Worm (Caenorhabditis elegans) whole organism, midembryonic: ENCODE data around the gene C06C6.7.

Source experiments
- T22C8.4 ChIP-seq: fragments of 200-800 bp; sonication (Bioruptor generic); IDR thresholded peaks from 2 replicates; pipeline ENCODE4 v1.3.6; 2022; ENCODE audit warnings: missing genetic modification characterization, missing compliant biosample characterization
- cog-1 ChIP-seq: sonication (generic microtip); optimal IDR thresholded peaks from 2 replicates; lab custom pipeline; 2016; ENCODE audit warnings: missing genetic modification characterization, missing compliant biosample characterization
- flt-1 ChIP-seq: fragments of 200-800 bp; sonication (Bioruptor generic); IDR thresholded peaks from 2 replicates; pipeline ENCODE4 v1.3.6; 2022; ENCODE audit warnings: missing genetic modification characterization, missing compliant biosample characterization
- klf-2 ChIP-seq: fragments of 200-800 bp; sonication (Bioruptor generic); conservative IDR thresholded peaks from 2 replicates; pipeline ENCODE4 v1.3.6; 2022; ENCODE audit warnings: missing genetic modification reagents, missing genetic modification characterization, missing compliant biosample characterization
- med-1 ChIP-seq: sonication (generic microtip); optimal IDR thresholded peaks from 2 replicates; lab custom pipeline; 2017; ENCODE audit warnings: missing genetic modification characterization, mild to moderate bottlenecking, missing compliant biosample characterization, antibody characterized with exemption, missing genetic modification reagents; ENCODE audit not compliant: insufficient read depth
- ref-1 ChIP-seq: fragments of 200-800 bp; sonication (Bioruptor generic); conservative IDR thresholded peaks from 2 replicates; pipeline ENCODE4 v1.3.6; 2022; ENCODE audit warnings: missing genetic modification reagents, missing genetic modification characterization, missing compliant biosample characterization
- tab-1 ChIP-seq: fragments of 200-800 bp; sonication (Bioruptor generic); IDR thresholded peaks from 2 replicates; pipeline ENCODE4 v1.3.6; 2022; ENCODE audit warnings: missing genetic modification characterization, missing compliant biosample characterization
- ztf-23 ChIP-seq: fragments of 200-800 bp; sonication (Bioruptor generic); IDR thresholded peaks from 2 replicates; pipeline ENCODE4 v1.3.6; 2022; ENCODE audit warnings: missing genetic modification reagents, missing genetic modification characterization, missing compliant biosample characterization
- ztf-29 ChIP-seq: fragments of 200-800 bp; sonication (Bioruptor generic); IDR thresholded peaks from 2 replicates; pipeline ENCODE4 v1.3.6; 2022; ENCODE audit warnings: missing genetic modification reagents, missing genetic modification characterization, missing compliant biosample characterization

C06C6.7 gene

DNA sequence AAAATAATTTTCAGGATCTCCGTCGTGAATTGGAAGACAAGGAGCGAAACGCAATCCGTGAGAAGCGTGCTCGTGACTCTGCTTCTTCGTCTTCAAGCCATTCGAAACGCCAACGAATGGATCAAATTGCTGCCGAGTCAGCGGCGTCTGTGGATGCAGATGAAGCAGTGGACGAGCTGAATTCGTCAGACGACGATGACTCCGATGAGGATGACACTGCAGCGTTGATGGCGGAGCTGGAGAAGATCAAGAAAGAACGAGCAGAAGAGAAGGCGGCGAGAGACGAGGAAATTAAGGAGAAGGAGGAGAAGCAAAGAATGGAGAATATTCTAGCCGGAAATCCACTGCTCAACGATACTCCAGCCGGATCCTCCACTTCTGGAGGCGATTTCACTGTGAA, 31.6 kb downstream of the C06C6.7 start:
- no peak for TF ChIP-seq ztf-29 (GFP tag; lab: Robert Waterston, UW)
- TF ChIP-seq cog-1 = no peak
- TF ChIP-seq ref-1 (GFP tag; lab: Robert Waterston, UW) = no peak
- TF ChIP-seq T22C8.4 (GFP tag; lab: Robert Waterston, UW) = no peak
- TF ChIP-seq tab-1 (GFP tag; lab: Robert Waterston, UW) = no peak
- no peak for TF ChIP-seq med-1
- no peak for TF ChIP-seq klf-2 (GFP tag; lab: Robert Waterston, UW)
- TF ChIP-seq ztf-23 = no peak
- no peak for TF ChIP-seq flt-1 (GFP tag; lab: Robert Waterston, UW)

DNA sequence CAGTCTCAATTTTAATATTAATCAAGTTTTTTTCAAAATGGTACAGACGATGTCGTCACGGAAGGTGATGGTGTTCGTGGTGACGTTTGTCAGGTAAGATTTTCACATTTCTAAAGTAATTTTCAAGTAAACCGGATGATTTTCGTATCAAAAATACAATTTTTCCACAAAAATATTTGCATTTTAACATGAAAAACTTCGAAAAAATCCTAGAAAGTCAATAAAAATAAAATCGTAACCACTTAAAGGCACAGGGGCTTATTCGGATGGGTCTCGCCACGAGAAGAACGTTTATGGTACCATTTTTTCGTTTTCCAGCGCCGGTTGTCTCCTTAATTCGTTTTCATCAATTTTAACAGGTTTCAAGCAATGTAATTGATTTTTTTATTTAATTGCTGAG, 32.4 kb downstream of the C06C6.7 start, which contains the start of gene T10C6.6:
Gene T10C6.6 (plus strand): TSS at position 27 of the 400 bp plus-strand sequence.
- TF ChIP-seq ztf-23 (no peak), T22C8.4 (GFP tag; lab: Robert Waterston, UW) (no peak), klf-2 (GFP tag; lab: Robert Waterston, UW) (no peak), tab-1 (GFP tag; lab: Robert Waterston, UW) (no peak), ref-1 (GFP tag; lab: Robert Waterston, UW) (no peak), flt-1 (GFP tag; lab: Robert Waterston, UW) (no peak), cog-1 (no peak), ztf-29 (GFP tag; lab: Robert Waterston, UW) (no peak), med-1 (no peak)

ce11 chrV:16024917-16025316, 33.0 kb downstream of the C06C6.7 start:
- TF ChIP-seq tab-1 (GFP tag; lab: Robert Waterston, UW) = 0 out of 2 replicates have a peak, but pooled peaks have one; percentile 39
- no peak for TF ChIP-seq flt-1 (GFP tag; lab: Robert Waterston, UW)

DNA sequence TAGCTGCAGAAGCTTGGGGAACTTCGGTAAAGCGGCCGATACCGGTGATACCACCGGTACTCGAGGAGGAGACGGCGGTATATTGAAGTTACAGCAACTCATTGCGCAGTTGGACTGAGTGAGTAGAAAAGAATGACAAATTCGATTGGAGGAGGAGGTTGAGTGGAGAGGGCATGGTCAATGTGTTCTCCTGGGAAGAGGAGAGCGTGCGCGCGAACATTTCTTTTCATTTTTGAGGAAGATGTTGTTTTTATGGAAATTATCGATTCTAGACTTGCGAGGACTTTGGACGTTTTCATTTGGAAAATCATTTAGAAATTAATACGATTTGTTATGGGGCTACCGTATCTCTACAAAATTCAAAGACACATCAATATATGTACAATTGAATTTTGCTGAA, 37.3 kb downstream of the C06C6.7 start:
- TF ChIP-seq klf-2 (GFP tag; lab: Robert Waterston, UW) (no peak), ref-1 (GFP tag; lab: Robert Waterston, UW) (no peak), ztf-23 (no peak), ztf-29 (GFP tag; lab: Robert Waterston, UW) (no peak), flt-1 (GFP tag; lab: Robert Waterston, UW) (no peak)

- TF ChIP-seq T22C8.4 (GFP tag; lab: Robert Waterston, UW) (no peak), tab-1 (GFP tag; lab: Robert Waterston, UW) (no peak), klf-2 (GFP tag; lab: Robert Waterston, UW) (no peak), ref-1 (GFP tag; lab: Robert Waterston, UW) (no peak), cog-1 (no peak), flt-1 (GFP tag; lab: Robert Waterston, UW) (no peak), med-1 (no peak), ztf-29 (GFP tag; lab: Robert Waterston, UW) (no peak), ztf-23 (no peak)
Observed at ce11 chrV:16031571-16031970, 39.6 kb downstream of the C06C6.7 start, which contains the start of gene T10C6.7. TSS of gene T10C6.7 (minus strand) at chrV:16031713.

DNA sequence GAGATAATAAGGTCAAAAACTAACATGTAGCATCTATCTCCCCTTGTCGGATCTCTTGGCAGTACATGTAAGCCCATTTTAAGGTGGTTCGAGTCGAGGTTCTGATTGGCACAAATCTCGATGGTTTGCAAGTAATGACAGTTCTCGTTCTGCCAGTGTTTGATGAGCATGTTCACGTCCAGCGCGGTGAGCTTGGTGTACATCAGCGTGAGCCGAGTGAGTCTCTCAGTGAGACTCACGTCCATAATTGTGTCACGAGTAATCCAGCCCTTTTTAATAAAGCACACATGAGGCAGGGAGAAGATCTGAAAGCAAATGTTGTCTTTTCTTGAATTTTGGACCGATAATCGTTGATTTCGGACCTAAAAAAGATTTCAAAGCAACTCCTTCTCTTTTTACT, 40.8 kb downstream of the C06C6.7 start, which contains the start of gene T10C6.16:
Gene T10C6.16 (minus strand): TSS at position 245 of the 400 bp plus-strand sequence.
- TF ChIP-seq cog-1 (no peak), med-1 (no peak), ztf-29 (GFP tag; lab: Robert Waterston, UW) (no peak), T22C8.4 (GFP tag; lab: Robert Waterston, UW) (no peak), ztf-23 (no peak), tab-1 (GFP tag; lab: Robert Waterston, UW) (no peak), klf-2 (GFP tag; lab: Robert Waterston, UW) (no peak), ref-1 (GFP tag; lab: Robert Waterston, UW) (no peak), flt-1 (GFP tag; lab: Robert Waterston, UW) (no peak)

DNA sequence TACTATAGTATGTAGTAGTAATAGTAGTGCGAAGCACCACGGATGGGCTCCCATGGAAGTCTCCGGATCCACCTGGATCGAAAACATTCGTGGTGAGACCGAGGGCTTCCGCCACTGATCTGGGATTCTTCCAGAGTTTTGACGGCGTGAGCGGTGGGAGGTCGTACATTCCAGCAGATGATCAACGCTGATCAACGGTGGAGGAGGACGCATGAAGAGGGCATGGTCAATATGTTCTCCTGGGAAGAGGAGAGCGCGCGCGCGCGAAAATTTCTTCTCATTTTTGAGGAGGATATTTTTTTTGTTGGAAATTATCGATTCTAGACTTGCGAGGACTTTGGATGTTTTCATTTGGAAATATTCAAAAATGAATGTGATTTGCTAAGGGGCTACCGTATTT, 41.5 kb downstream of the C06C6.7 start:
- no peak for TF ChIP-seq klf-2 (GFP tag; lab: Robert Waterston, UW)
- TF ChIP-seq ztf-29 (GFP tag; lab: Robert Waterston, UW) = no peak
- no peak for TF ChIP-seq med-1
- no peak for TF ChIP-seq flt-1 (GFP tag; lab: Robert Waterston, UW)
- no peak for TF ChIP-seq ref-1 (GFP tag; lab: Robert Waterston, UW)
- TF ChIP-seq cog-1 = no peak
- no peak for TF ChIP-seq T22C8.4 (GFP tag; lab: Robert Waterston, UW)
- no peak for TF ChIP-seq tab-1 (GFP tag; lab: Robert Waterston, UW)
- no peak for TF ChIP-seq ztf-23

DNA sequence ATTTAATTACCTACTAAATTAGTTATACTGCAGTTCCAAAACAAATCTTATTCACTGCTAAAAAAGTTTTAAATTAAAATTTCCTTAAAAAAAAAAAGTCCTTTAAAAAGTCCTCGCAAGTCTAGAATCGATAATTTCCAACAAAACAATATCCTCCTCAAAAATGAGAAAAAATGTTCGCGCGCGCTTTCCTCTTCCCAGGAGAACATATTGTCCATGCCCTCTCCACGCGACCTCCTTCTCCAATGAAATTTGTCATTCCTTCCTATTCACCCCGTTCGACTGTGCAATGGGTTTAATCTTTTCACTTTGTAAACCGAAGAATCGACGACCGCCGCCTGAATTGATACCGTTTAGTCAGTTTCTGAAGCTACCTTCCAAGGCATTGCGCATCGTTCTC, 44.2 kb downstream of the C06C6.7 start, which contains the start of gene T10C6.10:
Gene T10C6.10 (plus strand): TSS at position 248 of the 400 bp plus-strand sequence.
- TF ChIP-seq klf-2 (GFP tag; lab: Robert Waterston, UW) (no peak), T22C8.4 (GFP tag; lab: Robert Waterston, UW) (no peak), ref-1 (GFP tag; lab: Robert Waterston, UW) (no peak), flt-1 (GFP tag; lab: Robert Waterston, UW) (no peak), tab-1 (GFP tag; lab: Robert Waterston, UW) (no peak), ztf-23 (no peak), ztf-29 (GFP tag; lab: Robert Waterston, UW) (no peak), med-1 (no peak), cog-1 (no peak)

ce11 chrV:16040140-16040827, 48.3 kb downstream of the C06C6.7 start, which contains the start of the genes his-4 and his-3:
TSS of gene his-4 (minus strand) at chrV:16040515.
TSS of gene his-3 (plus strand) at chrV:16040808.
- TF ChIP-seq ztf-29 (GFP tag; lab: Robert Waterston, UW) (peak; percentile 76), T22C8.4 (GFP tag; lab: Robert Waterston, UW) (peak; percentile 12; the same call in 1 of the 2 replicates), cog-1 (peak; percentile 31), ref-1 (GFP tag; lab: Robert Waterston, UW) (0 out of 2 replicates have a peak, but pooled peaks have one; percentile 7), flt-1 (GFP tag; lab: Robert Waterston, UW) (peak; percentile 64; the same call in 1 of the 2 replicates)
